Worm (Caenorhabditis elegans) whole organism, late embryonic: ENCODE measurements around the gene fbxc-47.

Experiments
- C38D4.7 ChIP-seq: fragments of 200-800 bp; sonication (Bioruptor generic); optimal IDR thresholded peaks from 2 replicates; lab custom pipeline; 2018; ENCODE audit warnings: mild to moderate bottlenecking, missing genetic modification characterization, moderate library complexity, missing compliant biosample characterization
- K02D7.2 ChIP-seq: sonication (generic microtip); optimal IDR thresholded peaks from 2 replicates; lab custom pipeline; 2017; ENCODE audit warnings: mild to moderate bottlenecking, missing genetic modification characterization, missing compliant biosample characterization
- K09A11.1 ChIP-seq: sonication (generic microtip); optimal IDR thresholded peaks from 2 replicates; lab custom pipeline; 2017; ENCODE audit warnings: antibody characterized with exemption, mild to moderate bottlenecking, missing genetic modification characterization, missing compliant biosample characterization; ENCODE audit not compliant: insufficient read depth
- T23F11.4 ChIP-seq: fragments of 200-800 bp; sonication (Bioruptor generic); optimal IDR thresholded peaks from 2 replicates; lab custom pipeline; 2018; ENCODE audit warnings: mild to moderate bottlenecking, missing genetic modification characterization, missing compliant biosample characterization
- Y22D7AL.16 ChIP-seq: sonication (generic microtip); optimal IDR thresholded peaks from 2 replicates; lab custom pipeline; 2016; ENCODE audit warnings: missing genetic modification characterization, missing compliant biosample characterization
- ahr-1 ChIP-seq: sonication (generic microtip); optimal IDR thresholded peaks from 2 replicates; lab custom pipeline; 2016; ENCODE audit warnings: missing genetic modification characterization, missing compliant biosample characterization
- ama-1 ChIP-seq: fragments of 150-350 bp; optimal IDR thresholded peaks from 2 replicates; lab custom pipeline; 2014
- ceh-18 ChIP-seq: sonication (generic microtip); optimal IDR thresholded peaks from 2 replicates; lab custom pipeline; 2016; ENCODE audit warnings: missing genetic modification characterization, missing compliant biosample characterization
- ceh-22 ChIP-seq: sonication (generic microtip); optimal IDR thresholded peaks from 2 replicates; lab custom pipeline; 2017; ENCODE audit warnings: missing biosample characterization, missing genetic modification characterization
- ceh-24 ChIP-seq: sonication (generic microtip); optimal IDR thresholded peaks from 2 replicates; lab custom pipeline; 2016; ENCODE audit warnings: mild to moderate bottlenecking, missing genetic modification characterization, missing compliant biosample characterization
- ceh-30 ChIP-seq: fragments of 150-350 bp; optimal IDR thresholded peaks from 2 replicates; lab custom pipeline; 2014; ENCODE audit warnings: missing biosample characterization, missing genetic modification characterization
- ceh-34 ChIP-seq: sonication (generic microtip); optimal IDR thresholded peaks from 2 replicates; lab custom pipeline; 2016; ENCODE audit warnings: mild to moderate bottlenecking, missing genetic modification characterization, missing compliant biosample characterization
- ceh-48 ChIP-seq: sonication (generic microtip); optimal IDR thresholded peaks from 2 replicates; lab custom pipeline; 2016; ENCODE audit warnings: missing genetic modification characterization, inconsistent platforms, missing compliant biosample characterization
- che-1 ChIP-seq: sonication (generic microtip); optimal IDR thresholded peaks from 2 replicates; lab custom pipeline; 2016; ENCODE audit warnings: mild to moderate bottlenecking, missing genetic modification characterization, missing compliant biosample characterization
- dmd-4 ChIP-seq: sonication (generic microtip); optimal IDR thresholded peaks from 2 replicates; lab custom pipeline; 2016; ENCODE audit warnings: borderline replicate concordance, missing genetic modification characterization, missing compliant biosample characterization
- dve-1 ChIP-seq: sonication (generic microtip); optimal IDR thresholded peaks from 2 replicates; lab custom pipeline; 2017; ENCODE audit warnings: antibody characterized with exemption, mild to moderate bottlenecking, missing genetic modification characterization, missing compliant biosample characterization
- elt-2 ChIP-seq: sonication (generic microtip); optimal IDR thresholded peaks from 2 replicates; lab custom pipeline; 2016; ENCODE audit warnings: missing genetic modification reagents, missing genetic modification characterization, missing compliant biosample characterization
- elt-4 ChIP-seq: sonication (generic microtip); optimal IDR thresholded peaks from 2 replicates; lab custom pipeline; 2016; ENCODE audit warnings: missing genetic modification characterization, missing compliant biosample characterization
- ets-4 ChIP-seq: sonication (generic microtip); optimal IDR thresholded peaks from 2 replicates; lab custom pipeline; 2016; ENCODE audit warnings: missing genetic modification characterization, missing compliant biosample characterization
- fax-1 ChIP-seq: sonication (generic microtip); optimal IDR thresholded peaks from 2 replicates; lab custom pipeline; 2016; ENCODE audit warnings: missing genotype, missing genetic modification characterization, missing compliant biosample characterization
- fkh-6 ChIP-seq: sonication (generic microtip); optimal IDR thresholded peaks from 2 replicates; lab custom pipeline; 2016; ENCODE audit warnings: missing genetic modification characterization, missing compliant biosample characterization
- gmeb-2 ChIP-seq: sonication (generic microtip); optimal IDR thresholded peaks from 2 replicates; lab custom pipeline; 2016; ENCODE audit warnings: missing genetic modification characterization, inconsistent platforms, missing compliant biosample characterization
- hlh-13 ChIP-seq: fragments of 200-800 bp; sonication (Bioruptor generic); optimal IDR thresholded peaks from 2 replicates; lab custom pipeline; 2018; ENCODE audit warnings: mild to moderate bottlenecking, missing genetic modification characterization, missing compliant biosample characterization
- hlh-15 ChIP-seq: sonication (generic microtip); optimal IDR thresholded peaks from 2 replicates; lab custom pipeline; 2016; ENCODE audit warnings: missing genetic modification characterization, missing compliant biosample characterization
- hlh-30 ChIP-seq: sonication (generic microtip); optimal IDR thresholded peaks from 2 replicates; lab custom pipeline; 2017; ENCODE audit warnings: antibody characterized with exemption, missing genetic modification characterization, missing compliant biosample characterization; ENCODE audit not compliant: insufficient read depth
- hlh-8 ChIP-seq: sonication (generic microtip); optimal IDR thresholded peaks from 2 replicates; lab custom pipeline; 2016; ENCODE audit warnings: missing genotype, missing genetic modification characterization, missing compliant biosample characterization
- lim-6 ChIP-seq: sonication (generic microtip); optimal IDR thresholded peaks from 2 replicates; lab custom pipeline; 2016; ENCODE audit warnings: missing genetic modification characterization, missing compliant biosample characterization
- lin-11 ChIP-seq: fragments of 200-800 bp; sonication (Bioruptor generic); optimal IDR thresholded peaks from 2 replicates; lab custom pipeline; 2018; ENCODE audit warnings: mild to moderate bottlenecking, missing genetic modification characterization, missing compliant biosample characterization
- mec-3 ChIP-seq: sonication (generic microtip); optimal IDR thresholded peaks from 2 replicates; lab custom pipeline; 2016; ENCODE audit warnings: borderline replicate concordance, missing genetic modification characterization, missing compliant biosample characterization
- nfya-1 ChIP-seq: sonication (generic microtip); optimal IDR thresholded peaks from 2 replicates; lab custom pipeline; 2017; ENCODE audit warnings: missing genetic modification characterization, mild to moderate bottlenecking, missing compliant biosample characterization, antibody characterized with exemption, moderate library complexity
- odd-2 ChIP-seq: sonication (generic microtip); optimal IDR thresholded peaks from 2 replicates; lab custom pipeline; 2017; ENCODE audit warnings: antibody characterized with exemption, mild to moderate bottlenecking, missing genetic modification characterization, missing compliant biosample characterization
- pha-2 ChIP-seq: sonication (generic microtip); optimal IDR thresholded peaks from 2 replicates; lab custom pipeline; 2017; ENCODE audit warnings: mild to moderate bottlenecking, missing genetic modification characterization, missing compliant biosample characterization
- rnt-1 ChIP-seq: sonication (generic microtip); optimal IDR thresholded peaks from 2 replicates; lab custom pipeline; 2016; ENCODE audit warnings: missing genetic modification characterization, missing compliant biosample characterization
- sox-4 ChIP-seq: sonication (generic microtip); optimal IDR thresholded peaks from 2 replicates; lab custom pipeline; 2017; ENCODE audit warnings: mild to moderate bottlenecking, missing genetic modification characterization, inconsistent platforms, missing compliant biosample characterization
- syd-9 ChIP-seq: sonication (generic microtip); optimal IDR thresholded peaks from 2 replicates; lab custom pipeline; 2016; ENCODE audit warnings: mild to moderate bottlenecking, missing genetic modification characterization, moderate library complexity, missing compliant biosample characterization
- tbx-2 ChIP-seq: sonication (generic microtip); optimal IDR thresholded peaks from 2 replicates; lab custom pipeline; 2016; ENCODE audit warnings: missing genetic modification characterization, missing compliant biosample characterization
- tbx-7 ChIP-seq: sonication (generic microtip); optimal IDR thresholded peaks from 2 replicates; lab custom pipeline; 2016; ENCODE audit warnings: missing genotype, missing genetic modification characterization, missing compliant biosample characterization
- ttx-3 ChIP-seq: sonication (generic microtip); optimal IDR thresholded peaks from 2 replicates; lab custom pipeline; 2016; ENCODE audit warnings: missing genetic modification reagents, missing genetic modification characterization, missing compliant biosample characterization
- unc-3 ChIP-seq, 2 experiments: fragments of 200-800 bp in 1 of 2; sonication (Bioruptor generic) in 1 of 2; sonication (generic microtip) in 1 of 2; conservative IDR thresholded peaks in 1 of 2; optimal IDR thresholded peaks in 1 of 2; 2 replicates each; pipeline versions ENCODE4 v1.3.6 to Lab custom; 2016 to 2022; ENCODE audit warnings: missing compliant biosample characterization in 2 of 2, missing genetic modification characterization in 2 of 2, missing genetic modification reagents in 1 of 2
- unc-42 ChIP-seq: sonication (generic microtip); optimal IDR thresholded peaks from 2 replicates; lab custom pipeline; 2016; ENCODE audit warnings: missing genotype, missing genetic modification characterization, missing compliant biosample characterization
- zip-5 ChIP-seq: sonication (generic microtip); optimal IDR thresholded peaks from 2 replicates; lab custom pipeline; 2016; ENCODE audit warnings: missing genetic modification characterization, missing compliant biosample characterization
- ztf-16 ChIP-seq: sonication (generic microtip); optimal IDR thresholded peaks from 2 replicates; lab custom pipeline; 2017; ENCODE audit warnings: missing genetic modification characterization, missing compliant biosample characterization

fbxc-47 gene

DNA sequence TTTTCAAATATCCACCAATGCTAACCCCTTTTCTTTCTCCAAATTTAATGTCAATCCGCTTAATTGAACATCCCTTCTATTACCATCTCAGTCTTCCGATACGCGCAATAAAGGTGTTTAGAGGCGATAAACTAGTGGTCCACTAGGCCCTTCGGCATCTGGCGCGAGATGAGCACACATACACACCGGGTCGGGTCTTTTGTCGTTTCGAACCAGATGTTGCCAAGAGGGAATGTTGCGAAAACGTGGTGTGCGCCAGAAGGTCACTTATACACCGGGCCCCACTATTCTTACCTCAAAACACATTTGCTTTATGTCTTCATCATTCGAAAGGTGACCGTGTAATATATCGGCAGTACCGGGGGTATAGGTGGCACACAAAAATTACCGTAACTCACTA is 38.7 kb downstream of the fbxc-47 start:
- TF ChIP-seq elt-2 (tag; lab: Kevin White, UChicago) (no peak), ceh-30 (tag; lab: Kevin White, UChicago) (no peak), syd-9 (tag; lab: Kevin White, UChicago) (no peak), hlh-8 (peak; percentile 81), hlh-13 (GFP tag; lab: Kevin White, UChicago) (no peak)

DNA sequence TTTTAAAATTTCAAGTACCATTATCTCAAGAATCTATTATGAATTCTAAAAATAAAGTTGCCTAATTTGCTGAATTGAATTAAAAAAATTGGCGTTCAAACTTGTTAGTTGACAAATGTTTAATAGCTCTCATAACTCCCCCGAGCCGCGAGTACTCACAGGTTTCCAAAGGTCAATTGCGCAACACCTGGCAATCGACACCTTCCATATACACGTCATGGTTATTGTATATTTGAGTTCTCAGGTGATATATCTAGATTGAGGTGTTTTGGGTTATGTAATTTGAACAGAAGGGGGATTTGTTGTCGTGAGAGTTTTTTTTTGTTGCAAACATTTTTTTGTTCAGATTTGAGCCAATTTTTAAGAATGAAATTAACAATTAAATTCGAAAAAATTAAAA is 39.3 kb downstream of the fbxc-47 start:
- TF ChIP-seq sox-4 (tag; lab: Kevin White, UChicago) (no peak), ceh-22 (tag; lab: Kevin White, UChicago) (no peak), elt-2 (tag; lab: Kevin White, UChicago) (no peak), nfya-1 (tag; lab: Kevin White, UChicago) (no peak), K09A11.1 (tag; lab: Kevin White, UChicago) (no peak), tbx-2 (tag; lab: Kevin White, UChicago) (no peak), dve-1 (tag; lab: Kevin White, UChicago) (no peak), hlh-30 (tag; lab: Kevin White, UChicago) (no peak), ceh-18 (tag; lab: Kevin White, UChicago) (no peak), hlh-13 (GFP tag; lab: Kevin White, UChicago) (no peak), fkh-6 (no peak), ceh-48 (no peak), dmd-4 (tag; lab: Kevin White, UChicago) (no peak), K02D7.2 (tag; lab: Kevin White, UChicago) (no peak), ztf-16 (tag; lab: Kevin White, UChicago) (no peak)

- peak; percentile 1 for TF ChIP-seq ceh-34 (tag; lab: Kevin White, UChicago)
- TF ChIP-seq elt-4 (tag; lab: Kevin White, UChicago), result peak; percentile 12
- TF ChIP-seq hlh-15 (tag; lab: Kevin White, UChicago), result no peak
- peak; percentile 91 for TF ChIP-seq unc-42
These were observed 42.2 kb downstream of the fbxc-47 start for ce11 chrIV:3847489-3847888.

DNA sequence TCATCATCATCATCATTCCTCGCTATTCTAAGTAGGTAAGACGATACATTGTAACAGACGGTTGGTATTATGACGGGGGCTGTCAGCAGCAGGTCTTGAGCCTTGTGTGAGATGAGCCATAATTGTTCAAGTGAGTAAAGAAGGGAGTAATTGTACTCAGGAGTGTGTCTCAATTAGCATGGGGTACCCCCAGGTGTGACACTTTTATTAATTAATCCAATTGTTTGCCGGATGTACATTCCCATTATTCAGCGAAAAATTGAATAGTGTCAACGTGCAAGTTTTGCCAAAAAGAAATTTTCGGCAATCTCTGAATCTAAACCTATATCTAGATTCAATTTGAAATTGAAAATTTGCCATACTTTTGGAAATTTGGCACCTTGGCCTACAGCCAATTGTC is 43.7 kb downstream of the fbxc-47 start:
- TF ChIP-seq lin-11 (no peak), Y22D7AL.16 (tag; lab: Kevin White, UChicago) (no peak), C38D4.7 (GFP tag; lab: Kevin White, UChicago) (no peak), hlh-13 (GFP tag; lab: Kevin White, UChicago) (no peak), ama-1 (lab: Kevin White, UChicago) (no peak), mec-3 (no peak), odd-2 (tag; lab: Kevin White, UChicago) (no peak), unc-3 (GFP tag; conservative IDR thresholded peaks at IDR 0.05; lab: Robert Waterston, UW) (no peak), unc-3 (tag; optimal IDR thresholded peaks at IDR 0.05; lab: Kevin White, UChicago) (no peak), ttx-3 (tag; lab: Kevin White, UChicago) (no peak), zip-5 (no peak), ceh-30 (tag; lab: Kevin White, UChicago) (no peak)

DNA sequence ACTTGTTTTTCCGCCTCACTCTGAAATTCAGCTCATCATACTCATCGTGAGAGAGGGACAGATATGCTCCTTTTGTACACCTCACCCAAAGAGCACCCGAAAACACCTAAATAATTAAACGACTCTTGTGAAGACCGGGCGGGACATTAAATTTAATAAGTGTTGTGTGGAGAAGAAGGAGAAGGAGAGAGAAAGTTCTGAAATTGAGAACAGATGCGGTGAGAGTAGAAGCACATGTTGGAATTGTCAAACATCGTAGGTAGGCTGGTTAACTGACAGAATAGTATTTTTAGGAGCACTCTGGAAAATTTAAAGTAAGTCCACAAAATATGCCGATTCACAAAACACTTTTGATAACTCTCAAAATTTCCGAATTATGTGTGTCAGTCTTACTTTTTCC is 48.2 kb downstream of the fbxc-47 start:
- TF ChIP-seq elt-2 (tag; lab: Kevin White, UChicago) (no peak), unc-42 (no peak), ceh-24 (tag; lab: Kevin White, UChicago) (no peak), ceh-48 (no peak), rnt-1 (tag; lab: Kevin White, UChicago) (no peak), pha-2 (tag; lab: Kevin White, UChicago) (no peak), ceh-18 (tag; lab: Kevin White, UChicago) (no peak), unc-3 (GFP tag; conservative IDR thresholded peaks at IDR 0.05; lab: Robert Waterston, UW) (no peak), unc-3 (tag; optimal IDR thresholded peaks at IDR 0.05; lab: Kevin White, UChicago) (no peak), fax-1 (tag; lab: Kevin White, UChicago) (no peak), lim-6 (tag; lab: Kevin White, UChicago) (no peak), syd-9 (tag; lab: Kevin White, UChicago) (no peak), C38D4.7 (GFP tag; lab: Kevin White, UChicago) (no peak), ets-4 (tag; lab: Kevin White, UChicago) (no peak), che-1 (no peak), T23F11.4 (GFP tag; lab: Kevin White, UChicago) (no peak), ahr-1 (no peak), tbx-7 (tag; lab: Kevin White, UChicago) (no peak), elt-4 (tag; lab: Kevin White, UChicago) (no peak), K09A11.1 (tag; lab: Kevin White, UChicago) (no peak), gmeb-2 (tag; lab: Kevin White, UChicago) (no peak)
